Fruit fly (Drosophila melanogaster): ENCODE measurements around the gene CG10877.

Gene CG10877

DNA sequence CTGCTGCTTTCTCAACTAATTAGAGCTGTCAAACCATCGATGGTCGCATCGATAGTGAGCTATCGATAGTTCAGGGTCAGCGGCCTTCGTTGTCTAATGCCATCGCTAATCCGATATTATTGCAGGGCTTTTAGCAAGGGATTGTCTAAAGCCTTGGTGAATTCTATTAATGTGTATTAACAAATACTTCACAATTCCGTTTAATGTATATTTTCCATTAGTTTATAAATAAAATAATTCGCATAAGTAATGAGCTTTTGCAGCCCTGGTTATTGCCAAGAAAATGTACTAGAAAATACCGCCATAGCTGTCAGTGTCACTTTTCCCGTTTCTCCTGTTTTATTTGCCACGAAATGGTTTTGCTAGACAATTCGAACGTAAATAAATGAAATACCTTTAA is 15.9 kb upstream of the CG10877 start, which contains the start of the genes EloB and Srp14 (continued):
- no peak for TF ChIP-seq Lpt (GFP tag; optimal IDR thresholded peaks at IDR 0.05)
- TF ChIP-seq sug (tag; optimal IDR thresholded peaks at IDR 0.05): peak; percentile 87
- TF ChIP-seq CG6254 (GFP tag; optimal IDR thresholded peaks at IDR 0.05): no peak
- peak; percentile 84 for TF ChIP-seq CG15601 (tag; optimal IDR thresholded peaks at IDR 0.05)
- peak; percentile 50 for TF ChIP-seq CG17186 (GFP tag; optimal IDR thresholded peaks at IDR 0.05)
- peak in 1 of 2 experiments; percentile 27 for TF ChIP-seq crp (GFP tag; optimal IDR thresholded peaks at IDR 0.05)
- peak; percentile 64 for TF ChIP-seq CG17912 (GFP tag; optimal IDR thresholded peaks at IDR 0.05)
- peak; percentile 60 for TF ChIP-seq stc (GFP tag; IDR thresholded peaks at IDR 0.05)
- no peak for TF ChIP-seq CG8359 (GFP tag; optimal IDR thresholded peaks at IDR 0.05; ENCODE audit: borderline replicate concordance)
- TF ChIP-seq CG11560 (tag; IDR thresholded peaks at IDR 0.05): peak; percentile 51; the same call in 1 of the 3 replicates
- peak; percentile 86 for TF ChIP-seq mam (GFP tag; optimal IDR thresholded peaks at IDR 0.05)
- peak; percentile 1 for TF ChIP-seq org-1 (GFP tag; optimal IDR thresholded peaks at IDR 0.05)
- TF ChIP-seq ftz-f1 (GFP tag; optimal IDR thresholded peaks at IDR 0.05): peak; percentile 100
- TF ChIP-seq Drgx (GFP tag; IDR thresholded peaks at IDR 0.05): peak; percentile 44; the same call in 1 of the 2 replicates
- peak; percentile 43; the same call in 1 of the 2 replicates for TF ChIP-seq Awh (GFP tag; IDR thresholded peaks at IDR 0.05)
- TF ChIP-seq CrebB (tag; optimal IDR thresholded peaks at IDR 0.05): peak; percentile 59
- peak; percentile 48; the same call in 2 of the 3 replicates for TF ChIP-seq CG14050 (GFP tag; IDR thresholded peaks at IDR 0.05)
- TF ChIP-seq CG6813 (GFP tag; optimal IDR thresholded peaks at IDR 0.05): peak; percentile 33
- TF ChIP-seq danr (GFP tag; IDR thresholded peaks at IDR 0.05): peak; percentile 55
- TF ChIP-seq usp (GFP tag; optimal IDR thresholded peaks at IDR 0.05): no peak
- peak in 1 of 2 experiments; percentile 52 for TF ChIP-seq insv (GFP tag; optimal IDR thresholded peaks at IDR 0.05)
- TF ChIP-seq pfk (GFP tag; optimal IDR thresholded peaks at IDR 0.05): no peak
- TF ChIP-seq grn (GFP tag; optimal IDR thresholded peaks at IDR 0.05): no peak
- TF ChIP-seq CG17359 (tag; optimal IDR thresholded peaks at IDR 0.05): peak; percentile 74
- no peak for TF ChIP-seq Deaf1 (tag; optimal IDR thresholded peaks at IDR 0.05)
- peak; percentile 71 for TF ChIP-seq scrt (GFP tag; optimal IDR thresholded peaks at IDR 0.05)
- TF ChIP-seq CG18599 (GFP tag; optimal IDR thresholded peaks at IDR 0.05): no peak
- TF ChIP-seq fd96Cb (tag; optimal IDR thresholded peaks at IDR 0.05): peak; percentile 62
- TF ChIP-seq Neu2 (GFP tag; optimal IDR thresholded peaks at IDR 0.05; ENCODE audit: borderline replicate concordance): no peak
- TF ChIP-seq Ptx1 (GFP tag; IDR thresholded peaks at IDR 0.05): peak; percentile 80
- TF ChIP-seq Rx (GFP tag; IDR thresholded peaks at IDR 0.05): no peak
- peak; percentile 74 for TF ChIP-seq Dek (tag; optimal IDR thresholded peaks at IDR 0.05)
- TF ChIP-seq CG11696 (GFP tag; IDR thresholded peaks at IDR 0.05): no peak
- TF ChIP-seq rib (GFP tag; IDR thresholded peaks at IDR 0.05): peak; percentile 71; the same call in 1 of the 2 replicates
- peak; percentile 55 for TF ChIP-seq esg (GFP tag; conservative IDR thresholded peaks at IDR 0.05)
- peak; percentile 18 for TF ChIP-seq kah (GFP tag; optimal IDR thresholded peaks at IDR 0.05)
- peak; percentile 33 for TF ChIP-seq eyg (GFP tag; optimal IDR thresholded peaks at IDR 0.05)
- peak; percentile 62 for TF ChIP-seq CG18476 (GFP tag; optimal IDR thresholded peaks at IDR 0.05)
- TF ChIP-seq dati (GFP tag; IDR thresholded peaks at IDR 0.05): no peak
- TF ChIP-seq Bdp1 (GFP tag; optimal IDR thresholded peaks at IDR 0.05): peak; percentile 74
- no peak for TF ChIP-seq tio (GFP tag; optimal IDR thresholded peaks at IDR 0.05)
- peak; percentile 84 for TF ChIP-seq pho (GFP tag; optimal IDR thresholded peaks at IDR 0.05)
- TF ChIP-seq crol (GFP tag; IDR thresholded peaks at IDR 0.05): peak; percentile 52; the same call in 1 of the 2 replicates
- peak; percentile 92 for TF ChIP-seq mld (GFP tag; IDR thresholded peaks at IDR 0.05; ENCODE audit: partially characterized antibody)
- peak; percentile 78 for TF ChIP-seq lmd (GFP tag; IDR thresholded peaks at IDR 0.05)
- TF ChIP-seq CG8478 (optimal IDR thresholded peaks at IDR 0.05): no peak
- no peak for TF ChIP-seq eve (GFP tag; optimal IDR thresholded peaks at IDR 0.05)
- no peak for TF ChIP-seq CG7271 (tag; optimal IDR thresholded peaks at IDR 0.05)
- TF ChIP-seq HmgZ (tag; optimal IDR thresholded peaks at IDR 0.05): peak; percentile 90
- TF ChIP-seq Ravus (GFP tag; IDR thresholded peaks at IDR 0.05): no peak
- peak; percentile 89 for TF ChIP-seq CG32532 (GFP tag; IDR thresholded peaks at IDR 0.05)
